Worm (Caenorhabditis elegans): ENCODE results near the gene C29G2.6.
"Not testable (repeated sequence)": the region's sequence is repeated elsewhere in the genome, so short reads cannot be mapped to it uniquely, and the experiment has no call there.

Gene C29G2.6

ce11 chrV:2585727-2586126, at the start of gene C29G2.6:
C29G2.6 (minus strand) TSS chrV:2585908.
- no peak for TF ChIP-seq nhr-76 (tag; optimal IDR thresholded peaks at IDR 0.05)
- TF ChIP-seq snpc-4 (tag; optimal IDR thresholded peaks at IDR 0.05), result no peak
- TF ChIP-seq sptf-1 (tag; optimal IDR thresholded peaks at IDR 0.05), result no peak
- TF ChIP-seq lsy-2 (tag; optimal IDR thresholded peaks at IDR 0.05), result no peak
- TF ChIP-seq elt-1 (tag; optimal IDR thresholded peaks at IDR 0.05; ENCODE audit: borderline replicate concordance, insufficient read depth), result no peak
- TF ChIP-seq ztf-11 (tag; optimal IDR thresholded peaks at IDR 0.05), result no peak
- TF ChIP-seq lin-32 (GFP tag; optimal IDR thresholded peaks at IDR 0.05), result no peak
- no peak for TF ChIP-seq ham-2 (GFP tag; optimal IDR thresholded peaks at IDR 0.05)
- no peak for TF ChIP-seq mab-5 (tag; optimal IDR thresholded peaks at IDR 0.05)
- TF ChIP-seq blmp-1 (tag; optimal IDR thresholded peaks at IDR 0.05), result no peak
- TF ChIP-seq bed-3 (GFP tag; optimal IDR thresholded peaks at IDR 0.05), result no peak
- no peak for TF ChIP-seq ceh-83 (GFP tag; optimal IDR thresholded peaks at IDR 0.05)
- TF ChIP-seq ceh-43 (GFP tag; optimal IDR thresholded peaks at IDR 0.05), result no peak

DNA sequence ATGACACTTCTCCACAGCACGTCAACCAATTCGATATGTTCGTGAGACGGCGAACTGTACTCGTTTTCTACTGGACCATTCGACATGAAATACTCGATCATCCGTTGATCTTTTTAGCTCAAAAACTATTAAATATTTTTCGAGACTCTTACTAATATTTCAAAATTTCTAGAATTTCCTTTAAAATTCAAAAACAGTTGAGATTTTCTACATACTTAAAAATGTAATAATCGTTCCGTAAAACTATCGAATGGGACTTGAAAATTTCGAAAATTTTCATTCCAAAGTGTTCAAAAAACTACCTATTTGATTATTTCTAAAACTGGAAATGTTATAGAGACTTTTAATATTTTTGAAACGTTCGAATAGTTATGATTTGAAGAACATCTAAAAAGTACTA, 39.7 kb upstream of the C29G2.6 start, which contains the start of gene sknr-1:
Gene sknr-1 (minus strand): TSS at position 101 of the 400 bp plus-strand sequence.
- TF ChIP-seq ceh-83 (GFP tag; optimal IDR thresholded peaks at IDR 0.05); elt-1 (tag; optimal IDR thresholded peaks at IDR 0.05; ENCODE audit: borderline replicate concordance, insufficient read depth); mab-5 (tag; optimal IDR thresholded peaks at IDR 0.05): not testable (repeated sequence)

ce11 chrV:2623765-2624164, 38.1 kb upstream of the C29G2.6 start:
- TF ChIP-seq lin-32 (GFP tag; optimal IDR thresholded peaks at IDR 0.05) (peak; percentile 45), mls-2 (tag; optimal IDR thresholded peaks at IDR 0.05) (peak; percentile 3), snpc-4 (tag; optimal IDR thresholded peaks at IDR 0.05) (no peak), mab-5 (tag; optimal IDR thresholded peaks at IDR 0.05) (no peak), M03D4.4 (tag; optimal IDR thresholded peaks at IDR 0.05) (peak; percentile 32)

- TF ChIP-seq flh-1 (GFP tag; optimal IDR thresholded peaks at IDR 0.05) (no peak), cnd-1 (tag; optimal IDR thresholded peaks at IDR 0.05) (no peak), nhr-12 (tag; optimal IDR thresholded peaks at IDR 0.05) (no peak), elt-1 (tag; optimal IDR thresholded peaks at IDR 0.05; ENCODE audit: borderline replicate concordance, insufficient read depth) (no peak), ham-2 (GFP tag; optimal IDR thresholded peaks at IDR 0.05) (no peak)
Observed at ce11 chrV:2621879-2622278, 36.2 kb upstream of the C29G2.6 start, which contains the start of gene srh-271. srh-271 (minus strand) TSS chrV:2621979.

DNA sequence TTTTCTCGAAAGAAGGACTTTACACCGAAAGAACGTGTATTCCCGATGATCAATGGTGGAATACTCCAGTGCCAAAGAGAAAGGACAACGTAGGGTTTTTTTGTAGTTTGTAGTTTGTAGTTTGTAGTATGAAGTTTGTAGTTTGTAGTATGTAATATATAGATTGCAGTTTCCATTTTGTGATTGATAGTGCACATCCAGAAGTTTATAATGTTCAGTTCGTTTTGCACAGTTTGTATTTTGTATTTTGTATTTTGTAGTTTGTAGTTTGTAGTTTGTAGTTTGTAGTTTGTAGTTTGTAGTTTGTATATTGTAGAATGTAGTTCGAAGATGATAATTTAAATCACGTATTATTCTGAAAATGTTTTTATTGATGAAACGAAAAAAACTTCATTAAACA, 31.8 kb upstream of the C29G2.6 start:
- TF ChIP-seq ceh-43 (GFP tag; optimal IDR thresholded peaks at IDR 0.05), result no peak
- TF ChIP-seq mab-5 (tag; optimal IDR thresholded peaks at IDR 0.05), result no peak
- TF ChIP-seq nhr-76 (tag; optimal IDR thresholded peaks at IDR 0.05), result no peak
- TF ChIP-seq sem-2 (GFP tag; optimal IDR thresholded peaks at IDR 0.05), result no peak
- no peak for TF ChIP-seq elt-3 (tag; optimal IDR thresholded peaks at IDR 0.05)
- TF ChIP-seq bed-3 (GFP tag; optimal IDR thresholded peaks at IDR 0.05), result no peak
- no peak for TF ChIP-seq pha-4 (tag; optimal IDR thresholded peaks at IDR 0.05)
- TF ChIP-seq nhr-237 (tag; optimal IDR thresholded peaks at IDR 0.05), result no peak
- TF ChIP-seq hlh-1 (tag; optimal IDR thresholded peaks at IDR 0.05), result no peak
- no peak for TF ChIP-seq blmp-1 (tag; optimal IDR thresholded peaks at IDR 0.05)
- TF ChIP-seq snpc-4 (tag; optimal IDR thresholded peaks at IDR 0.05), result no peak

DNA sequence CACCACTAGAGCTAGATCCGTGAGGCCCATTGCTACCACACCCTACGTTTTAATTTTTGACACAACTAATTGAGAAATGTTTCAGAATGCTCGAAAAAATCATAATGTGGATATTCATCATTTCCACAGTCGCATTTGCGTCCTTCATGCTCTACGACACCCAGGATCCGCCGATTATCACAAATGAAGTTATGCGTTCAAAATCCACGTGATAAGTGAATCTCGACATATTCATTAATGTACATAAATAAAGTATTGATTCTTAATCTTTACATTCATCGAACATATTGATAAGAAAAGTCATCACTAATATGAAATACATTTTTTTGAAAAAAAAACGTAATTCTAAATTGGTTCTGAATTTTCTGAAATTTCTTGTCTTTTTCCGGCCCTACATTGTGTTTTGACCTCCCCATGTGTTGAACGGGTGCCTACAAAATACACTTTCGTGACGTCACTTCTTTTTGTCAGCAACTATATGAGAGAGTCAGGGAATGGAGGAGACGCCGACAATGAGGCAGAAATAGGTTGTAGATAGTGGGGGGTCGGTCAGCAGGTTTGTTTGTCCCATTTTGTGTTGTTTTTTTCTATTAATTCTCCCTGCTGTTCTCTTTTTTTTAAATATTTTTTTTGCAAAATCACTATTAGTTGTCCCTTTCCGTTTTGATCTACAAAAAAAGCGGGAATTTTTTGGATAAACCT, 29.4 kb upstream of the C29G2.6 start, which contains the start of gene F53E10.1:
Gene F53E10.1 (plus strand): TSS at position 325 of the 702 bp plus-strand sequence.
- TF ChIP-seq elt-3 (tag; optimal IDR thresholded peaks at IDR 0.05) (no peak), ceh-83 (GFP tag; optimal IDR thresholded peaks at IDR 0.05) (peak; percentile 7)

ce11 chrV:2608352-2608751, 22.6 kb upstream of the C29G2.6 start, which contains the start of gene acr-17:
acr-17 (plus strand) TSS chrV:2608652.
- no peak for TF ChIP-seq elt-1 (tag; optimal IDR thresholded peaks at IDR 0.05; ENCODE audit: borderline replicate concordance, insufficient read depth)
- no peak for TF ChIP-seq lin-13 (tag; optimal IDR thresholded peaks at IDR 0.05)
- TF ChIP-seq nhr-76 (tag; optimal IDR thresholded peaks at IDR 0.05), result no peak
- no peak for TF ChIP-seq sptf-1 (tag; optimal IDR thresholded peaks at IDR 0.05)
- TF ChIP-seq lin-32 (GFP tag; optimal IDR thresholded peaks at IDR 0.05), result no peak
- TF ChIP-seq ceh-83 (GFP tag; optimal IDR thresholded peaks at IDR 0.05), result no peak
